Fruit fly (Drosophila melanogaster) whole organism, adult: ENCODE data around the gene CG3062.

ENCODE experiments used
- CG7101 ChIP-seq: fragments of 200-800 bp; sonication (Bioruptor generic); optimal IDR thresholded peaks from 2 replicates; lab custom pipeline; 2018; ENCODE audit warnings: missing biosample characterization, mild to moderate bottlenecking, missing genetic modification characterization, moderate library complexity
- Hr96 ChIP-seq: fragments of 200-800 bp; sonication (Bioruptor generic); optimal IDR thresholded peaks from 2 replicates; lab custom pipeline; 2016; ENCODE audit warnings: missing biosample characterization, missing genetic modification characterization
- pad ChIP-seq: fragments of 200-800 bp; sonication (Bioruptor generic); optimal IDR thresholded peaks from 3 replicates; lab custom pipeline; 2017; ENCODE audit warnings: missing biosample characterization, missing genetic modification characterization, mild to moderate bottlenecking, moderate library complexity, missing genetic modification reagents

dm6 chrX:4596467-4597183 is 48.0 kb downstream of the CG3062 start:
- no peak for TF ChIP-seq pad (GFP tag; lab: Kevin White, UChicago)
- TF ChIP-seq Hr96 (GFP tag; lab: Kevin White, UChicago) = no peak
- no peak for TF ChIP-seq CG7101 (tag; lab: Kevin White, UChicago)
